Fruit fly (Drosophila melanogaster): Measurements from ENCODE around the gene Dyrk2.

dm6 chr2L:14260920-14261319, 27.0 kb upstream of the Dyrk2 start:
- TF ChIP-seq CG33017 (tag; optimal IDR thresholded peaks at IDR 0.05): no peak
- no peak for TF ChIP-seq Clk (GFP tag; optimal IDR thresholded peaks at IDR 0.05)
- TF ChIP-seq Crg-1 (GFP tag; optimal IDR thresholded peaks at IDR 0.05): no peak
